Fruit fly (Drosophila melanogaster): ENCODE results near the gene beta-PheRS.

beta-PheRS gene

DNA sequence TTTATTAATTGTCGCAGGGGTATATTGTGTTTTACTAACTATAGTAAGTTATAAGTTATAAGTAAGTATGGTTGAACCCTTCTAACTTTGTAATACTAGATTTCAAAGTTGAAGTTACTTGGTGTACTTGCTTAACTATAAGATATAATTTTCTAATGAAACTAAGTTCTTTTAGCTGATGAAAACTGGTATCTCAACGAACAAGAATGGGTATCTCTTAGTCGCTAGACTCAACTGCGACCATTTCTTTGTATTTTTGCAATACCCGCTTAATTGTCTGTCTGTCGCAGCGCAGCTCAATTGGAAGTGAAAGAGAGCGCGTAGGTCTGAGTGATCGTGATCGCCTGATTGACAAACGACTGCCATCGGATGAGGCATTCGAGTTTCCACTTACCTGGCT is 19.8 kb upstream of the beta-PheRS start:
- TF ChIP-seq corto (GFP tag; optimal IDR thresholded peaks at IDR 0.05) (no peak), zen (tag; optimal IDR thresholded peaks at IDR 0.05) (peak; percentile 17), mld (GFP tag; IDR thresholded peaks at IDR 0.05; ENCODE audit: partially characterized antibody) (0 out of 3 replicates have a peak, but pooled peaks have one; percentile 43), Side (GFP tag; optimal IDR thresholded peaks at IDR 0.05) (no peak), CHES-1-like (GFP tag; optimal IDR thresholded peaks at IDR 0.05) (no peak), CG7928 (GFP tag; optimal IDR thresholded peaks at IDR 0.05) (no peak), CG14710 (tag; optimal IDR thresholded peaks at IDR 0.05) (no peak), CG16863 (GFP tag; optimal IDR thresholded peaks at IDR 0.05) (no peak), CG9609 (GFP tag; optimal IDR thresholded peaks at IDR 0.05) (no peak), gem (tag; optimal IDR thresholded peaks at IDR 0.05) (peak; percentile 15), bigmax (GFP tag; optimal IDR thresholded peaks at IDR 0.05) (no peak), ewg (GFP tag; optimal IDR thresholded peaks at IDR 0.05) (no peak), rib (GFP tag; IDR thresholded peaks at IDR 0.05) (no peak), D19B (GFP tag; optimal IDR thresholded peaks at IDR 0.05) (peak; percentile 67), Elba2 (GFP tag; optimal IDR thresholded peaks at IDR 0.05) (peak; percentile 48), org-1 (GFP tag; optimal IDR thresholded peaks at IDR 0.05) (no peak)

- TF ChIP-seq CG17385 (GFP tag; optimal IDR thresholded peaks at IDR 0.05): peak; percentile 54
- peak; percentile 55 for TF ChIP-seq Dref (GFP tag; IDR thresholded peaks at IDR 0.05)
- TF ChIP-seq nau (GFP tag; optimal IDR thresholded peaks at IDR 0.05): peak; percentile 31
- peak; percentile 45 for TF ChIP-seq CG1024 (GFP tag; IDR thresholded peaks at IDR 0.05)
- peak; percentile 60 for TF ChIP-seq lab (GFP tag; optimal IDR thresholded peaks at IDR 0.05)
- TF ChIP-seq CG12659 (GFP tag; optimal IDR thresholded peaks at IDR 0.05): peak; percentile 66
- peak; percentile 71 for TF ChIP-seq CG12071 (GFP tag; optimal IDR thresholded peaks at IDR 0.05)
- peak; percentile 34 for TF ChIP-seq schlank (tag; optimal IDR thresholded peaks at IDR 0.05)
- TF ChIP-seq CG2199 (GFP tag; IDR thresholded peaks at IDR 0.05): 0 out of 3 replicates have a peak, but pooled peaks have one; percentile 67
- peak; percentile 46; the same call in 1 of the 3 replicates for TF ChIP-seq CG7963 (GFP tag; IDR thresholded peaks at IDR 0.05; ENCODE audit: partially characterized antibody)
- peak; percentile 21 for TF ChIP-seq fd102C (GFP tag; optimal IDR thresholded peaks at IDR 0.05)
- no peak for TF ChIP-seq Abd-B (GFP tag; optimal IDR thresholded peaks at IDR 0.05)
- no peak for TF ChIP-seq Six4 (GFP tag; optimal IDR thresholded peaks at IDR 0.05)
- peak; percentile 53 for TF ChIP-seq Nf-YC (tag; optimal IDR thresholded peaks at IDR 0.05)
- TF ChIP-seq CTCF (GFP tag; optimal IDR thresholded peaks at IDR 0.05): peak; percentile 57
- peak; percentile 71 for TF ChIP-seq CG10543 (GFP tag; optimal IDR thresholded peaks at IDR 0.05)
- peak; percentile 87 for TF ChIP-seq Med (GFP tag)
- peak; percentile 64 for TF ChIP-seq Bdp1 (GFP tag; optimal IDR thresholded peaks at IDR 0.05)
- TF ChIP-seq knrl (GFP tag; IDR thresholded peaks at IDR 0.05; ENCODE audit: partially characterized antibody): peak; percentile 88
- TF ChIP-seq pho (GFP tag; optimal IDR thresholded peaks at IDR 0.05): peak; percentile 12
- TF ChIP-seq CG12155 (GFP tag; optimal IDR thresholded peaks at IDR 0.05): no peak
- TF ChIP-seq cad (GFP tag; optimal IDR thresholded peaks at IDR 0.05): peak; percentile 23
- TF ChIP-seq CG14014 (GFP tag; IDR thresholded peaks at IDR 0.05): peak; percentile 33; the same call in 1 of the 2 replicates
- TF ChIP-seq E2f1 (GFP tag; IDR thresholded peaks at IDR 0.05): peak; percentile 95
- no peak for TF ChIP-seq Drgx (GFP tag; IDR thresholded peaks at IDR 0.05)
- peak; percentile 24 for TF ChIP-seq salm (tag; optimal IDR thresholded peaks at IDR 0.05)
- no peak for TF ChIP-seq btn (GFP tag; optimal IDR thresholded peaks at IDR 0.05)
- TF ChIP-seq Lpt (GFP tag; optimal IDR thresholded peaks at IDR 0.05): no peak
- TF ChIP-seq cato (GFP tag; optimal IDR thresholded peaks at IDR 0.05; ENCODE audit: borderline replicate concordance): no peak
- TF ChIP-seq Sox100B (GFP tag; optimal IDR thresholded peaks at IDR 0.05): no peak
- peak; percentile 65 for TF ChIP-seq rib (GFP tag; IDR thresholded peaks at IDR 0.05)
- TF ChIP-seq CG9727 (GFP tag; optimal IDR thresholded peaks at IDR 0.05): peak; percentile 44
- TF ChIP-seq C15 (GFP tag; IDR thresholded peaks at IDR 0.05): no peak
- TF ChIP-seq gcm (GFP tag; optimal IDR thresholded peaks at IDR 0.05): peak; percentile 63
- peak; percentile 12 for TF ChIP-seq her (GFP tag; optimal IDR thresholded peaks at IDR 0.05)
- peak; percentile 99 for TF ChIP-seq CG17186 (GFP tag; optimal IDR thresholded peaks at IDR 0.05)
Observed at dm6 chr3R:24271071-24271470, 18.6 kb upstream of the beta-PheRS start, which contains the start of gene jar. Gene jar (minus strand): TSS chr3R:24271233.

Measured in whole organism, embryonic.